Fruit fly (Drosophila melanogaster) Kc167 (cell line): ENCODE results near the gene woc.

Source experiments
- Myc ChIP-seq: fragments of >200 bp; optimal IDR thresholded peaks from 2 replicates; lab custom pipeline; 2017; ENCODE audit warnings: missing external identifiers
- h ChIP-seq: fragments of >200 bp; optimal IDR thresholded peaks from 3 replicates; lab custom pipeline; 2018; ENCODE audit warnings: missing external identifiers
- psq ChIP-seq: fragments of >200 bp; optimal IDR thresholded peaks from 2 replicates; lab custom pipeline; 2017; ENCODE audit warnings: missing external identifiers
- ttk ChIP-seq: sonication (Bioruptor generic); optimal IDR thresholded peaks from 2 replicates; lab custom pipeline; 2017; ENCODE audit warnings: missing external identifiers

DNA sequence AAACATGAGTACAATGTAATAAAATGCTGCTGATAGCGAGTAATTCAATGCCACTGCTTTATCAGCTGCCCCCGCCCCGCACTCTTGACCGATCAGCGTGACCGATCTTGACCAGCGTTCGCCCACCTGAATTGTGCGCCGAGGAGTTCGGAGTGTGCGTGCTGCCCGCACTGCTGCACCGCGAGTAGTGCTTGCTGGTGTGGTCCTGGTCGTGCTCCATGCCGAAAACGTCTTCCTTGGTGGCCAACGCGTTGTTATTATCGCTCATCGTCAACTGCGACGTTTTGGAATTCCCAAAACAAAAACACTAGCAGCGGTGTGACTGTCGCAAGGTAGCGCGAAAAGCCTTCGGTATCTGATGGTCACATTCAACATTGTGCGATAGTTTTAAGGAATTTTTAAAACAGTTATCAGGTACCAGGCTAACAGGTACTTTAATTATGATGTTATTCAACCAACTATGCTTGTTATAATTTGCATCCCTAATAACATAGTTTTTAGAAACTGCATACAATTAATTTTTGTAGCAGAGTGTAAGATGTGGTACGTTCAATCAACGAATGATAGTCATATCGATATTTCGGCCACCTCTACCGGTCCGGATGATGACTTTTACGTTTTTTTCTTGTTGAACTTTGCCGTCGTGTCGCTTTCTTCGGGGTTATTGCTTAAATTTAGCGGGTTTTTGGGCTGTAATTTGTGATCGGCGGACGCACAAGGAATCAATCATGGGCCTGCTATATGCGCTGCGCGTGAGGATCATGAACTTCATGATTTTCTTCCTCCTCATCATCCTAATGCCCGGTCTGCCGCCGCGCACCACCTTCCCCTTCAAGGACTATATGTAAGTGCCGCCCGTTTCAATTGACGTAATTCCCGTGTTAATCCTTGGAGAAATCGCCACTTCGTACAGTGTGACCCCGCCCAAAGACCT lies 24.6 kb upstream of the woc start, which contains the start of the genes bigmax and Hmu:
- TF ChIP-seq ttk (lab: Kevin White, UChicago) (no peak), h (no peak), psq (lab: Kevin White, UChicago) (no peak), Myc (no peak)
